Worm (Caenorhabditis elegans): Measurements from ENCODE around the gene dod-3.

The dod-3 gene

ce11 chrV:2739607-2740006, 8.7 kb upstream of the dod-3 start:
- TF ChIP-seq unc-62 (GFP tag; optimal IDR thresholded peaks at IDR 0.05): no peak

- no peak for TF ChIP-seq unc-62 (GFP tag; optimal IDR thresholded peaks at IDR 0.05)
These were observed 7.3 kb upstream of the dod-3 start, which contains the start of gene srg-56 for ce11 chrV:2738174-2738573. srg-56 (minus strand) TSS chrV:2738274.

ce11 chrV:2734360-2734759, 3.5 kb upstream of the dod-3 start, which contains the start of gene srg-57:
srg-57 (minus strand) TSS chrV:2734460.
- TF ChIP-seq unc-62 (GFP tag; optimal IDR thresholded peaks at IDR 0.05): no peak

ce11 chrV:2728236-2728635, 2.7 kb downstream of the dod-3 start, which contains the start of gene str-33:
str-33 (plus strand) TSS chrV:2728536.
- TF ChIP-seq unc-62 (GFP tag; optimal IDR thresholded peaks at IDR 0.05): no peak

ce11 chrV:2727101-2727500, 3.8 kb downstream of the dod-3 start, which contains the start of gene str-13:
str-13 (minus strand) TSS chrV:2727201.
- TF ChIP-seq unc-62 (GFP tag; optimal IDR thresholded peaks at IDR 0.05): no peak

ce11 chrV:2725225-2725624, 5.7 kb downstream of the dod-3 start, which contains the start of gene srg-59:
srg-59 (minus strand) TSS chrV:2725325.
- TF ChIP-seq unc-62 (GFP tag; optimal IDR thresholded peaks at IDR 0.05): no peak

ce11 chrV:2722555-2722954, 8.3 kb downstream of the dod-3 start, which contains the start of gene srg-60:
srg-60 (minus strand) TSS chrV:2722655.
- TF ChIP-seq unc-62 (GFP tag; optimal IDR thresholded peaks at IDR 0.05): no peak

ce11 chrV:2720763-2721162, 10.1 kb downstream of the dod-3 start, which contains the start of gene srt-27:
srt-27 (minus strand) TSS chrV:2720863.
- no peak for TF ChIP-seq unc-62 (GFP tag; optimal IDR thresholded peaks at IDR 0.05)

ce11 chrV:2718688-2719185, 12.2 kb downstream of the dod-3 start, which contains the start of gene srt-29:
srt-29 (minus strand) TSS chrV:2719135.
- TF ChIP-seq unc-62 (GFP tag; optimal IDR thresholded peaks at IDR 0.05): no peak

- no peak for TF ChIP-seq unc-62 (GFP tag; optimal IDR thresholded peaks at IDR 0.05)
These were observed 14.0 kb downstream of the dod-3 start for ce11 chrV:2716933-2717332.

ce11 chrV:2713532-2713931, 17.4 kb downstream of the dod-3 start, which contains the start of gene srt-28:
srt-28 (minus strand) TSS chrV:2713632.
- TF ChIP-seq unc-62 (GFP tag; optimal IDR thresholded peaks at IDR 0.05): no peak

- TF ChIP-seq unc-62 (GFP tag; optimal IDR thresholded peaks at IDR 0.05): no peak
These were observed 19.5 kb downstream of the dod-3 start, which contains the start of gene C24B9.3 for ce11 chrV:2711429-2711828. C24B9.3 (minus strand) TSS chrV:2711599.

- TF ChIP-seq unc-62 (GFP tag; optimal IDR thresholded peaks at IDR 0.05): no peak
These were observed 20.7 kb downstream of the dod-3 start for ce11 chrV:2710192-2710591.

ce11 chrV:2706379-2706778, 24.5 kb downstream of the dod-3 start:
- no peak for TF ChIP-seq unc-62 (GFP tag; optimal IDR thresholded peaks at IDR 0.05)

ce11 chrV:2703299-2703698, 27.6 kb downstream of the dod-3 start:
- TF ChIP-seq unc-62 (GFP tag; optimal IDR thresholded peaks at IDR 0.05): no peak

- no peak for TF ChIP-seq unc-62 (GFP tag; optimal IDR thresholded peaks at IDR 0.05)
These were observed 28.0 kb downstream of the dod-3 start for ce11 chrV:2702883-2703282.

- no peak for TF ChIP-seq unc-62 (GFP tag; optimal IDR thresholded peaks at IDR 0.05)
These were observed 32.1 kb downstream of the dod-3 start, which contains the start of gene nuo-5 for ce11 chrV:2698826-2699225. nuo-5 (plus strand) TSS chrV:2698972.

- TF ChIP-seq unc-62 (GFP tag; optimal IDR thresholded peaks at IDR 0.05): no peak
These were observed 33.2 kb downstream of the dod-3 start for ce11 chrV:2697693-2698092.
